Fruit fly (Drosophila melanogaster) whole organism, embryonic: Measurements from ENCODE around the gene CG13032.

Source experiments
- Bgb ChIP-seq: fragments of 200-800 bp; sonication (Bioruptor generic); IDR thresholded peaks from 2 replicates; pipeline ENCODE4 v1.3.6; 2022; ENCODE audit warnings: missing biosample characterization, missing genetic modification characterization; ENCODE audit not compliant: partially characterized antibody
- CG10366 ChIP-seq: fragments of 200-800 bp; sonication (Bioruptor generic); IDR thresholded peaks from 2 replicates; pipeline ENCODE4 v1.3.6; 2022; ENCODE audit warnings: missing biosample characterization, missing genetic modification characterization
- CG10959 ChIP-seq: fragments of 200-800 bp; sonication (Bioruptor generic); IDR thresholded peaks from 2 replicates; pipeline ENCODE4 v1.3.6; 2022; ENCODE audit warnings: missing biosample characterization, missing genetic modification characterization
- CG15011 ChIP-seq: fragments of 200-800 bp; sonication (Bioruptor generic); optimal IDR thresholded peaks from 3 replicates; lab custom pipeline; 2018; ENCODE audit warnings: missing biosample characterization, mild to moderate bottlenecking, missing genetic modification characterization
- CG15696 ChIP-seq: fragments of 200-800 bp; sonication (Bioruptor generic); optimal IDR thresholded peaks from 2 replicates; lab custom pipeline; 2019; ENCODE audit warnings: missing biosample characterization, mild to moderate bottlenecking, missing genetic modification characterization, moderate library complexity
- CG1647 ChIP-seq: fragments of 200-800 bp; sonication (Bioruptor generic); optimal IDR thresholded peaks from 3 replicates; lab custom pipeline; 2016; ENCODE audit warnings: missing biosample characterization, missing genetic modification characterization
- CG17385 ChIP-seq: fragments of 200-800 bp; sonication (Bioruptor generic); optimal IDR thresholded peaks from 3 replicates; lab custom pipeline; 2018; ENCODE audit warnings: missing biosample characterization, mild to moderate bottlenecking, missing genetic modification characterization
- CG17568 ChIP-seq: fragments of 200-800 bp; sonication (Bioruptor generic); optimal IDR thresholded peaks from 2 replicates; lab custom pipeline; 2018; ENCODE audit warnings: missing biosample characterization, mild to moderate bottlenecking, missing genetic modification characterization, moderate library complexity
- CG4328 ChIP-seq: fragments of 200-800 bp; sonication (Bioruptor generic); optimal IDR thresholded peaks from 3 replicates; lab custom pipeline; 2017; ENCODE audit warnings: missing biosample characterization, missing genetic modification reagents, missing genetic modification characterization
- CG6689 ChIP-seq: fragments of 200-800 bp; sonication (Bioruptor generic); IDR thresholded peaks from 2 replicates; pipeline ENCODE4 v1.3.6; 2022; ENCODE audit warnings: missing biosample characterization, missing genetic modification characterization
- CG6791 ChIP-seq: fragments of 200-800 bp; sonication (Bioruptor generic); IDR thresholded peaks from 3 replicates; pipeline ENCODE4 v1.3.6; 2022; ENCODE audit warnings: missing biosample characterization, missing genetic modification characterization; ENCODE audit not compliant: partially characterized antibody
- CG8388 ChIP-seq: fragments of 200-800 bp; sonication (Bioruptor generic); optimal IDR thresholded peaks from 2 replicates; lab custom pipeline; 2019; ENCODE audit warnings: missing biosample characterization, mild to moderate bottlenecking, missing genetic modification characterization, moderate library complexity
- CG9797 ChIP-seq: fragments of 200-800 bp; sonication (Bioruptor generic); optimal IDR thresholded peaks from 3 replicates; lab custom pipeline; 2018; ENCODE audit warnings: missing biosample characterization, mild to moderate bottlenecking, missing genetic modification characterization
- CHES-1-like ChIP-seq: fragments of 200-800 bp; sonication (Bioruptor generic); optimal IDR thresholded peaks from 2 replicates; lab custom pipeline; 2016; ENCODE audit warnings: missing biosample characterization, missing genetic modification characterization
- CkIIα-i1 ChIP-seq: fragments of 200-800 bp; sonication (Bioruptor generic); IDR thresholded peaks from 2 replicates; pipeline ENCODE4 v1.3.6; 2022; ENCODE audit warnings: missing biosample characterization, missing genetic modification characterization
- Dref ChIP-seq: fragments of 200-800 bp; sonication (Bioruptor generic); IDR thresholded peaks from 2 replicates; pipeline ENCODE4 v1.3.6; 2022; ENCODE audit warnings: missing biosample characterization, missing genetic modification characterization
- Drgx ChIP-seq: fragments of 200-800 bp; sonication (Bioruptor generic); IDR thresholded peaks from 2 replicates; pipeline ENCODE4 v1.3.6; 2022; ENCODE audit warnings: missing biosample characterization, missing genetic modification characterization
- Ets97D ChIP-seq: fragments of 200-800 bp; sonication (Bioruptor generic); optimal IDR thresholded peaks from 3 replicates; lab custom pipeline; 2016; ENCODE audit warnings: missing biosample characterization, missing genetic modification characterization
- Hey ChIP-seq: fragments of 200-800 bp; sonication (Bioruptor generic); optimal IDR thresholded peaks from 3 replicates; lab custom pipeline; 2018; ENCODE audit warnings: missing biosample characterization, mild to moderate bottlenecking, missing genetic modification characterization
- HmgD ChIP-seq: fragments of 200-800 bp; sonication (Bioruptor generic); optimal IDR thresholded peaks from 3 replicates; lab custom pipeline; 2016; ENCODE audit warnings: missing biosample characterization, missing genetic modification characterization
- Hsf ChIP-seq: fragments of 200-800 bp; sonication (Bioruptor generic); optimal IDR thresholded peaks from 3 replicates; lab custom pipeline; 2016; ENCODE audit warnings: missing biosample characterization, missing genetic modification characterization
- Nf-YC ChIP-seq: fragments of 200-800 bp; optimal IDR thresholded peaks from 3 replicates; lab custom pipeline; 2019; ENCODE audit warnings: missing biosample characterization, mild to moderate bottlenecking, missing genetic modification characterization, moderate library complexity
- PHDP ChIP-seq: fragments of 200-800 bp; sonication (Bioruptor generic); optimal IDR thresholded peaks from 3 replicates; lab custom pipeline; 2018; ENCODE audit warnings: missing biosample characterization, mild to moderate bottlenecking, missing genetic modification characterization, moderate library complexity
- Sox102F ChIP-seq: fragments of 200-800 bp; sonication (Bioruptor generic); optimal IDR thresholded peaks from 2 replicates; lab custom pipeline; 2018; ENCODE audit warnings: missing biosample characterization, mild to moderate bottlenecking, missing genetic modification characterization, moderate library complexity
- Stat92E ChIP-seq, 3 experiments: fragments of >200 bp in 2 of 3; fragments of 200-800 bp in 1 of 3; sonication (Bioruptor generic) in 1 of 3; optimal IDR thresholded peaks; 2 replicates each; lab custom pipeline; 2017 to 2019; ENCODE audit warnings: missing biosample characterization in 3 of 3, missing genetic modification characterization in 3 of 3, mild to moderate bottlenecking in 1 of 3, moderate library complexity in 1 of 3
- Tbp ChIP-seq: fragments of >200 bp; optimal IDR thresholded peaks from 2 replicates; lab custom pipeline; 2018; ENCODE audit warnings: missing biosample characterization, missing genetic modification characterization
- aop ChIP-seq: fragments of 200-800 bp; sonication (Bioruptor generic); IDR thresholded peaks from 2 replicates; pipeline ENCODE4 v1.3.6; 2022; ENCODE audit warnings: missing biosample characterization, missing genetic modification characterization
- ara ChIP-seq: fragments of 200-800 bp; sonication (Bioruptor generic); IDR thresholded peaks from 2 replicates; pipeline ENCODE4 v1.3.6; 2022; ENCODE audit warnings: missing biosample characterization, missing genetic modification characterization
- bab2 ChIP-seq: fragments of 200-800 bp; sonication (Bioruptor generic); optimal IDR thresholded peaks from 2 replicates; lab custom pipeline; 2016; ENCODE audit warnings: missing biosample characterization, missing genetic modification characterization
- bcd ChIP-seq: fragments of 200-800 bp; sonication (Bioruptor generic); optimal IDR thresholded peaks from 2 replicates; lab custom pipeline; 2017; ENCODE audit warnings: missing biosample characterization, mild to moderate bottlenecking, missing genetic modification characterization
- br ChIP-seq: fragments of >200 bp; optimal IDR thresholded peaks from 2 replicates; lab custom pipeline; 2017
- cad ChIP-seq: fragments of >200 bp; optimal IDR thresholded peaks from 2 replicates; lab custom pipeline; 2017; ENCODE audit warnings: missing biosample characterization, missing genetic modification characterization
- danr ChIP-seq: fragments of 200-800 bp; sonication (Bioruptor generic); IDR thresholded peaks from 2 replicates; pipeline ENCODE4 v1.3.6; 2022; ENCODE audit warnings: missing biosample characterization, missing genetic modification characterization
- disco-r ChIP-seq: fragments of 200-800 bp; sonication (Bioruptor generic); optimal IDR thresholded peaks from 2 replicates; lab custom pipeline; 2016; ENCODE audit warnings: missing biosample characterization, missing genetic modification characterization
- fd3F ChIP-seq: fragments of 200-800 bp; sonication (Bioruptor generic); optimal IDR thresholded peaks from 2 replicates; lab custom pipeline; 2018; ENCODE audit warnings: missing biosample characterization, mild to moderate bottlenecking, missing genetic modification characterization, moderate library complexity
- fd64A ChIP-seq: fragments of 200-800 bp; sonication (Bioruptor generic); optimal IDR thresholded peaks from 3 replicates; lab custom pipeline; 2018; ENCODE audit warnings: missing biosample characterization, mild to moderate bottlenecking, missing genetic modification characterization
- grau ChIP-seq: fragments of 200-800 bp; optimal IDR thresholded peaks from 3 replicates; lab custom pipeline; 2019; ENCODE audit warnings: missing biosample characterization, mild to moderate bottlenecking, missing genetic modification characterization, moderate library complexity
- kay ChIP-seq: fragments of 200-800 bp; sonication (Bioruptor generic); optimal IDR thresholded peaks from 2 replicates; lab custom pipeline; 2016; ENCODE audit warnings: missing biosample characterization, missing genetic modification characterization
- lola ChIP-seq, 3 experiments: fragments of >200 bp in 2 of 3; fragments of 200-800 bp in 1 of 3; sonication (Bioruptor generic) in 1 of 3; optimal IDR thresholded peaks; 2 replicates each; lab custom pipeline; 2017 to 2019; ENCODE audit warnings: missing biosample characterization in 3 of 3, missing genetic modification characterization in 3 of 3, mild to moderate bottlenecking in 1 of 3, moderate library complexity in 1 of 3
- maf-S ChIP-seq: fragments of 200-800 bp; sonication (Bioruptor generic); optimal IDR thresholded peaks from 2 replicates; lab custom pipeline; 2016; ENCODE audit warnings: missing biosample characterization, missing genetic modification characterization
- mirr ChIP-seq: fragments of 200-800 bp; sonication (Bioruptor generic); optimal IDR thresholded peaks from 3 replicates; lab custom pipeline; 2018; ENCODE audit warnings: missing biosample characterization, mild to moderate bottlenecking, missing genetic modification characterization
- nau ChIP-seq: fragments of 200-800 bp; sonication (Bioruptor generic); optimal IDR thresholded peaks from 3 replicates; lab custom pipeline; 2017; ENCODE audit warnings: missing biosample characterization, mild to moderate bottlenecking, missing genetic modification characterization, missing genetic modification reagents
- org-1 ChIP-seq: fragments of 200-800 bp; sonication (Bioruptor generic); optimal IDR thresholded peaks from 2 replicates; lab custom pipeline; 2017; ENCODE audit warnings: missing biosample characterization, missing genetic modification characterization
- otp ChIP-seq: fragments of 200-800 bp; sonication (Bioruptor generic); IDR thresholded peaks from 3 replicates; pipeline ENCODE4, ENCODE4 v1.3.6; 2022; ENCODE audit warnings: missing biosample characterization, missing genetic modification characterization
- pum ChIP-seq: fragments of 200-800 bp; sonication (Bioruptor generic); optimal IDR thresholded peaks from 2 replicates; lab custom pipeline; 2016; ENCODE audit warnings: missing biosample characterization, missing genetic modification characterization
- sima ChIP-seq: fragments of 200-800 bp; sonication (Bioruptor generic); optimal IDR thresholded peaks from 2 replicates; lab custom pipeline; 2016; ENCODE audit warnings: missing biosample characterization, missing genetic modification characterization
- sr ChIP-seq: fragments of 200-800 bp; sonication (Bioruptor generic); IDR thresholded peaks from 3 replicates; pipeline ENCODE4 v1.3.6; 2022; ENCODE audit warnings: missing biosample characterization, missing genetic modification characterization
- stc ChIP-seq: fragments of 200-800 bp; sonication (Bioruptor generic); IDR thresholded peaks from 2 replicates; pipeline ENCODE4 v1.3.6; 2022; ENCODE audit warnings: missing biosample characterization, missing genetic modification characterization
- tap ChIP-seq: fragments of 200-800 bp; optimal IDR thresholded peaks from 3 replicates; lab custom pipeline; 2019; ENCODE audit warnings: missing biosample characterization, mild to moderate bottlenecking, missing genetic modification characterization, moderate library complexity
- unpg ChIP-seq: fragments of 200-800 bp; sonication (Bioruptor generic); optimal IDR thresholded peaks from 3 replicates; lab custom pipeline; 2018; ENCODE audit warnings: missing biosample characterization, mild to moderate bottlenecking, missing genetic modification characterization, moderate library complexity
- usp ChIP-seq: fragments of >200 bp; optimal IDR thresholded peaks from 2 replicates; lab custom pipeline; 2017; ENCODE audit warnings: missing biosample characterization, missing genetic modification characterization
- wor ChIP-seq: fragments of 200-800 bp; sonication (Bioruptor generic); IDR thresholded peaks from 2 replicates; pipeline ENCODE4 v1.3.6; 2022; ENCODE audit warnings: missing biosample characterization, missing genetic modification characterization

CG13032 gene

dm6 chr3L:16640509-16641068, 33.2 kb upstream of the CG13032 start (continued):
- TF ChIP-seq lola (GFP tag; optimal IDR thresholded peaks at IDR 0.05; lab: Kevin White, UChicago) (peak in 1 of 3 experiments; percentile 55), CG17385 (GFP tag; lab: Kevin White, UChicago) (no peak), Bgb (GFP tag; lab: Robert Waterston, UW) (no peak), aop (GFP tag; lab: Robert Waterston, UW) (no peak), CG6791 (GFP tag; lab: Robert Waterston, UW) (no peak), Ets97D (no peak), Hsf (GFP tag; lab: Kevin White, UChicago) (no peak), CG10959 (GFP tag; lab: Robert Waterston, UW) (no peak), mirr (GFP tag; lab: Kevin White, UChicago) (no peak), pum (no peak), danr (no peak), org-1 (GFP tag; lab: Kevin White, UChicago) (peak; percentile 33), CkIIα-i1 (GFP tag; lab: Robert Waterston, UW) (no peak), HmgD (GFP tag; lab: Kevin White, UChicago) (no peak), Stat92E (GFP tag; optimal IDR thresholded peaks at IDR 0.05; lab: Kevin White, UChicago) (no peak), Sox102F (GFP tag; lab: Kevin White, UChicago) (peak; percentile 28), maf-S (GFP tag; lab: Kevin White, UChicago) (no peak), disco-r (GFP tag; lab: Kevin White, UChicago) (no peak), Drgx (GFP tag; lab: Robert Waterston, UW) (no peak), CG6689 (GFP tag; lab: Robert Waterston, UW) (no peak), bcd (peak; percentile 12), sima (GFP tag; lab: Kevin White, UChicago) (no peak), ara (peak; percentile 59), Dref (GFP tag; lab: Robert Waterston, UW) (no peak), CG4328 (GFP tag; lab: Kevin White, UChicago) (no peak), br (no peak), CG17568 (GFP tag; lab: Kevin White, UChicago) (peak; percentile 58), PHDP (peak; percentile 29), stc (GFP tag; lab: Robert Waterston, UW) (peak; percentile 12; the same call in 1 of the 2 replicates), nau (GFP tag; lab: Kevin White, UChicago) (peak; percentile 46), usp (GFP tag; lab: Kevin White, UChicago) (no peak), CG8388 (GFP tag; lab: Kevin White, UChicago) (peak; percentile 6), CG15696 (tag; lab: Kevin White, UChicago) (peak; percentile 84), unpg (peak; percentile 41), Hey (tag; lab: Kevin White, UChicago) (no peak), Tbp (GFP tag; lab: Kevin White, UChicago) (no peak), wor (GFP tag; lab: Robert Waterston, UW) (no peak), otp (GFP tag; lab: Robert Waterston, UW) (no peak), cad (no peak), CG1647 (GFP tag; lab: Kevin White, UChicago) (no peak), tap (tag; lab: Kevin White, UChicago) (peak; percentile 0), grau (tag; lab: Kevin White, UChicago) (peak; percentile 7), CHES-1-like (GFP tag; lab: Kevin White, UChicago) (no peak), Nf-YC (no peak), kay (no peak), sr (GFP tag; lab: Robert Waterston, UW) (no peak), bab2 (GFP tag; lab: Kevin White, UChicago) (no peak), CG10366 (no peak), fd3F (GFP tag; lab: Kevin White, UChicago) (no peak), CG15011 (no peak), CG9797 (GFP tag; lab: Kevin White, UChicago) (no peak), fd64A (GFP tag; lab: Kevin White, UChicago) (peak; percentile 53)
